Fruit fly (Drosophila melanogaster): ENCODE results near the gene AdamTS-B.
A peak's percentile ranks its signal among the peaks of the same experiment; 100 is the strongest.

AdamTS-B gene

dm6 chrX:5718476-5719012 is 20.2 kb downstream of the AdamTS-B start (continued):
- TF ChIP-seq mam (GFP tag; optimal IDR thresholded peaks at IDR 0.05), result no peak
- 0 out of 3 replicates have a peak, but pooled peaks have one; percentile 57 for TF ChIP-seq Mrtf (GFP tag; IDR thresholded peaks at IDR 0.05)
- no peak for TF ChIP-seq gce (GFP tag; IDR thresholded peaks at IDR 0.05)
- peak; percentile 72 for TF ChIP-seq al (GFP tag; IDR thresholded peaks at IDR 0.05)
- no peak for TF ChIP-seq crc (GFP tag; optimal IDR thresholded peaks at IDR 0.05)
- no peak for TF ChIP-seq CG11093 (GFP tag; IDR thresholded peaks at IDR 0.05)
- no peak for TF ChIP-seq hb (GFP tag; IDR thresholded peaks at IDR 0.05; ENCODE audit: partially characterized antibody)
- no peak for TF ChIP-seq NK7.1 (GFP tag; optimal IDR thresholded peaks at IDR 0.05)
- peak; percentile 70 for TF ChIP-seq cwo (GFP tag; optimal IDR thresholded peaks at IDR 0.05)
- no peak for TF ChIP-seq trem (tag; optimal IDR thresholded peaks at IDR 0.05)
- TF ChIP-seq Sry-δ (GFP tag; optimal IDR thresholded peaks at IDR 0.05), result no peak
- peak; percentile 71 for TF ChIP-seq HHEX (GFP tag; optimal IDR thresholded peaks at IDR 0.05)
- peak; percentile 61; the same call in 1 of the 2 replicates for TF ChIP-seq CG17612 (GFP tag; IDR thresholded peaks at IDR 0.05)
- no peak for TF ChIP-seq amos (GFP tag; IDR thresholded peaks at IDR 0.05; ENCODE audit: partially characterized antibody)
- no peak for TF ChIP-seq CG10462 (GFP tag; optimal IDR thresholded peaks at IDR 0.05)
- peak; percentile 20 for TF ChIP-seq Nf-YB (GFP tag; optimal IDR thresholded peaks at IDR 0.05)
- TF ChIP-seq Deaf1 (tag; optimal IDR thresholded peaks at IDR 0.05), result peak; percentile 27
- TF ChIP-seq seq (GFP tag; IDR thresholded peaks at IDR 0.05), result peak; percentile 46; the same call in 1 of the 2 replicates
- peak; percentile 86 for TF ChIP-seq Atf6 (GFP tag; IDR thresholded peaks at IDR 0.05)
- TF ChIP-seq HLH54F (GFP tag; optimal IDR thresholded peaks at IDR 0.05), result no peak
- TF ChIP-seq emc (GFP tag; optimal IDR thresholded peaks at IDR 0.05), result no peak
- TF ChIP-seq zen2 (GFP tag; IDR thresholded peaks at IDR 0.05; ENCODE audit: partially characterized antibody), result no peak
- no peak for TF ChIP-seq CG15479 (GFP tag; optimal IDR thresholded peaks at IDR 0.05)
- peak; percentile 46 for TF ChIP-seq CG7556 (GFP tag; optimal IDR thresholded peaks at IDR 0.05)
- no peak for TF ChIP-seq CG4617 (GFP tag; optimal IDR thresholded peaks at IDR 0.05; ENCODE audit: borderline replicate concordance)
- no peak for TF ChIP-seq CG14965 (GFP tag; optimal IDR thresholded peaks at IDR 0.05; ENCODE audit: borderline replicate concordance)
- TF ChIP-seq CG2129 (GFP tag; IDR thresholded peaks at IDR 0.05; ENCODE audit: partially characterized antibody), result no peak
- TF ChIP-seq H2.0 (GFP tag; IDR thresholded peaks at IDR 0.05), result peak; percentile 61
- peak; percentile 88 for TF ChIP-seq slbo (GFP tag; IDR thresholded peaks at IDR 0.05)
- no peak for TF ChIP-seq tin (GFP tag; optimal IDR thresholded peaks at IDR 0.05)
- peak; percentile 11 for TF ChIP-seq bab2 (GFP tag; optimal IDR thresholded peaks at IDR 0.05)
- TF ChIP-seq so (GFP tag; IDR thresholded peaks at IDR 0.05), result peak; percentile 34; the same call in 1 of the 3 replicates
- no peak for TF ChIP-seq Doc3 (GFP tag; IDR thresholded peaks at IDR 0.05; ENCODE audit: partially characterized antibody)
- TF ChIP-seq Adf1 (GFP tag; IDR thresholded peaks at IDR 0.05), result peak; percentile 50
- TF ChIP-seq abd-A (tag; optimal IDR thresholded peaks at IDR 0.05), result no peak
- TF ChIP-seq nau (GFP tag; optimal IDR thresholded peaks at IDR 0.05), result no peak
- no peak for TF ChIP-seq cato (GFP tag; optimal IDR thresholded peaks at IDR 0.05; ENCODE audit: borderline replicate concordance)
- peak; percentile 81 for TF ChIP-seq CG15269 (tag; optimal IDR thresholded peaks at IDR 0.05)
- TF ChIP-seq ro (GFP tag; IDR thresholded peaks at IDR 0.05), result no peak
- TF ChIP-seq vfl (GFP tag; optimal IDR thresholded peaks at IDR 0.05), result peak; percentile 7
- TF ChIP-seq lov (optimal IDR thresholded peaks at IDR 0.05), result no peak
- TF ChIP-seq lov (GFP tag; IDR thresholded peaks at IDR 0.05), result no peak
- 0 out of 2 replicates have a peak, but pooled peaks have one; percentile 43 for TF ChIP-seq stc (GFP tag; IDR thresholded peaks at IDR 0.05)
- peak; percentile 60 for TF ChIP-seq CG12391 (tag; optimal IDR thresholded peaks at IDR 0.05)
- TF ChIP-seq CG12769 (tag; optimal IDR thresholded peaks at IDR 0.05), result peak; percentile 66
- peak; percentile 80 for TF ChIP-seq Meics (GFP tag; optimal IDR thresholded peaks at IDR 0.05)
- TF ChIP-seq CG18619 (GFP tag; optimal IDR thresholded peaks at IDR 0.05), result peak; percentile 44
- TF ChIP-seq CG7745 (tag; optimal IDR thresholded peaks at IDR 0.05), result no peak
- no peak for TF ChIP-seq pho (GFP tag; optimal IDR thresholded peaks at IDR 0.05)
- no peak for TF ChIP-seq CG8290 (GFP tag; optimal IDR thresholded peaks at IDR 0.05)
- TF ChIP-seq CG8290 (tag; optimal IDR thresholded peaks at IDR 0.05), result peak in 1 of 2 experiments; percentile 3
